Worm (Caenorhabditis elegans): ENCODE data around the gene M03E7.2.

Gene M03E7.2

DNA sequence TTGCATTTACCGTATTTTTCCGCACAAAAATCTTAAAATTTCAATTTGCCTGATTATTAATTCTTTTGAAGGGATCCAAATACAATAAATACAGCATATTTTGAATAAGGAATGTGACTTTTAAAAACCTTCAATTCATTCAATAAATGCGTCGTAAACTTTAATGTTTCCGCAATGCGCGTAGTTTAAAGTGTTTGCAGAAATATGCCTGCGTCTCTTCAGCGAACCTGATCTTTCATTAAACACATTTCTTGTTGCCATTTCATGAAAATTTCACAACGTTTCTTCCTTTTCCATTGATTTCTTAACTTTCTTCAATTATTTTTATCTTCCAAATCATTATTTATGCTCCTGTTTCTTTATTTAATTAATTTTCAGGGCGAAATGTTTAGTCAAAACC is 25.1 kb upstream of the M03E7.2 start, which contains the start of gene vps-37:
TSS of gene vps-37 (plus strand) at position 378 of the 400 bp plus-strand sequence.
- TF ChIP-seq ceh-82 (tag; optimal IDR thresholded peaks at IDR 0.05) (peak; percentile 81 to 92 (median 86)), lin-14 (GFP tag; optimal IDR thresholded peaks at IDR 0.05) (peak; percentile 79), sup-37 (GFP tag; optimal IDR thresholded peaks at IDR 0.05) (no peak), unc-98 (GFP tag; IDR thresholded peaks at IDR 0.05) (no peak), nhr-19 (GFP tag; conservative IDR thresholded peaks at IDR 0.05) (peak; percentile 82), elt-3 (tag; optimal IDR thresholded peaks at IDR 0.05) (peak in 2 of 6 experiments; percentile 9 to 52), fos-1 (tag; optimal IDR thresholded peaks at IDR 0.05) (peak; percentile 73), aha-1 (tag; optimal IDR thresholded peaks at IDR 0.05) (no peak), ceh-88 (GFP tag; IDR thresholded peaks at IDR 0.05) (no peak), nhr-76 (tag; optimal IDR thresholded peaks at IDR 0.05) (no peak), unc-62 (GFP tag; optimal IDR thresholded peaks at IDR 0.05) (no peak), ets-5 (GFP tag; IDR thresholded peaks at IDR 0.05) (no peak), nhr-20 (tag; optimal IDR thresholded peaks at IDR 0.05) (peak; percentile 79), swsn-7 (tag; optimal IDR thresholded peaks at IDR 0.05) (peak; percentile 82), lin-15B (tag; optimal IDR thresholded peaks at IDR 0.05) (peak; percentile 78), dsc-1 (tag; optimal IDR thresholded peaks at IDR 0.05) (peak; percentile 70), zag-1 (tag; optimal IDR thresholded peaks at IDR 0.05) (peak; percentile 53), hpl-2 (GFP tag; optimal IDR thresholded peaks at IDR 0.05) (no peak), hlh-17 (GFP tag; optimal IDR thresholded peaks at IDR 0.05; ENCODE audit: borderline replicate concordance) (no peak), mab-9 (GFP tag; IDR thresholded peaks at IDR 0.05) (peak; percentile 68), lin-13 (GFP tag; optimal IDR thresholded peaks at IDR 0.05) (peak; percentile 77), nhr-71 (tag; optimal IDR thresholded peaks at IDR 0.05) (peak; percentile 87), snpc-4 (tag; optimal IDR thresholded peaks at IDR 0.05) (peak; percentile 85), mdl-1 (tag; optimal IDR thresholded peaks at IDR 0.05) (peak in 1 of 2 experiments; percentile 33), pax-3 (tag; optimal IDR thresholded peaks at IDR 0.05) (no peak), nhr-11 (tag; optimal IDR thresholded peaks at IDR 0.05) (peak; percentile 33), zip-4 (GFP tag; optimal IDR thresholded peaks at IDR 0.05) (no peak), ceh-63 (GFP tag; optimal IDR thresholded peaks at IDR 0.05) (no peak), F16B12.6 (tag; optimal IDR thresholded peaks at IDR 0.05) (peak; percentile 99), irx-1 (tag; optimal IDR thresholded peaks at IDR 0.05) (peak; percentile 69), vab-15 (tag; optimal IDR thresholded peaks at IDR 0.05) (no peak), efl-3 (GFP tag; optimal IDR thresholded peaks at IDR 0.05) (no peak), ztf-11 (tag; optimal IDR thresholded peaks at IDR 0.05) (peak in 1 of 2 experiments; percentile 34), tbx-2 (tag; optimal IDR thresholded peaks at IDR 0.05) (peak; percentile 77), nhr-77 (tag; optimal IDR thresholded peaks at IDR 0.05) (no peak), fkh-4 (tag; optimal IDR thresholded peaks at IDR 0.05; ENCODE audit: borderline replicate concordance) (no peak), sptf-1 (tag; optimal IDR thresholded peaks at IDR 0.05) (no peak), pag-3 (tag; optimal IDR thresholded peaks at IDR 0.05; ENCODE audit: borderline replicate concordance, insufficient read depth) (no peak), C34B4.2 (tag; optimal IDR thresholded peaks at IDR 0.05) (no peak), nhr-237 (tag; optimal IDR thresholded peaks at IDR 0.05) (peak; percentile 27), lin-35 (GFP tag; optimal IDR thresholded peaks at IDR 0.05) (peak; percentile 88 to 90), skn-1 (tag; optimal IDR thresholded peaks at IDR 0.05) (peak; percentile 57), mep-1 (tag; optimal IDR thresholded peaks at IDR 0.05) (peak; percentile 94), ceh-90 (tag; optimal IDR thresholded peaks at IDR 0.05) (no peak), pqm-1 (tag; optimal IDR thresholded peaks at IDR 0.05) (no peak), ces-1 (GFP tag; optimal IDR thresholded peaks at IDR 0.05) (peak; percentile 50), ceh-8 (GFP tag; optimal IDR thresholded peaks at IDR 0.05) (peak; percentile 20), unc-86 (tag; optimal IDR thresholded peaks at IDR 0.05) (peak; percentile 70), nhr-84 (tag; optimal IDR thresholded peaks at IDR 0.05) (peak; percentile 43), tlp-1 (tag; optimal IDR thresholded peaks at IDR 0.05) (no peak), sox-4 (tag; optimal IDR thresholded peaks at IDR 0.05) (peak; percentile 35), nhr-47 (tag; optimal IDR thresholded peaks at IDR 0.05) (peak; percentile 82), alr-1 (tag; optimal IDR thresholded peaks at IDR 0.05; ENCODE audit: borderline replicate concordance) (no peak)
